Worm (Caenorhabditis elegans) whole organism, young adult: ENCODE data around the gene cdh-1.

Experiments
- C06A6.2 ChIP-seq: fragments of 200-800 bp; sonication (Bioruptor generic); conservative IDR thresholded peaks from 2 replicates; pipeline ENCODE4 v1.3.6; 2022; ENCODE audit warnings: missing genetic modification characterization, missing compliant biosample characterization
- F49E8.2 ChIP-seq: sonication (generic microtip); optimal IDR thresholded peaks from 3 replicates; lab custom pipeline; 2017; ENCODE audit warnings: missing genetic modification characterization, mild to moderate bottlenecking, missing compliant biosample characterization, antibody characterized with exemption, moderate library complexity; ENCODE audit not compliant: insufficient read depth
- bed-1 ChIP-seq: fragments of 200-800 bp; sonication (Bioruptor generic); IDR thresholded peaks from 2 replicates; pipeline ENCODE4 v1.3.6; 2022; ENCODE audit warnings: missing genetic modification reagents, missing genetic modification characterization, missing compliant biosample characterization
- bed-2 ChIP-seq: fragments of 200-800 bp; sonication (Bioruptor generic); IDR thresholded peaks from 2 replicates; pipeline ENCODE4 v1.3.6; 2022; ENCODE audit warnings: missing genetic modification reagents, missing genetic modification characterization, missing compliant biosample characterization
- let-526 ChIP-seq: fragments of 200-800 bp; sonication (Bioruptor generic); IDR thresholded peaks from 2 replicates; pipeline ENCODE4 v1.3.6; 2022; ENCODE audit warnings: missing genetic modification reagents, missing genetic modification characterization, missing compliant biosample characterization
- nfyb-1 ChIP-seq: fragments of 200-800 bp; sonication (Bioruptor generic); IDR thresholded peaks from 2 replicates; pipeline ENCODE4 v1.3.6; 2022; ENCODE audit warnings: missing genetic modification reagents, missing genetic modification characterization, missing compliant biosample characterization
- nhr-90 ChIP-seq: sonication (generic microtip); optimal IDR thresholded peaks from 2 replicates; lab custom pipeline; 2016; ENCODE audit warnings: missing genotype, mild to moderate bottlenecking, missing genetic modification characterization, missing compliant biosample characterization
- snpc-1.3 ChIP-seq: sonication (generic microtip); optimal IDR thresholded peaks from 2 replicates; lab custom pipeline; 2017; ENCODE audit warnings: missing genetic modification characterization, mild to moderate bottlenecking, missing compliant biosample characterization, antibody characterized with exemption, moderate library complexity, missing genotype, missing genetic modification reagents; ENCODE audit not compliant: insufficient read depth
- snpc-4 ChIP-seq, 5 experiments: fragments of 150-350 bp in 1 of 5; sonication (generic microtip) in 4 of 5; optimal IDR thresholded peaks; 2 replicates each; lab custom pipeline; 2014 to 2018; ENCODE audit warnings: missing genetic modification characterization in 5 of 5, missing biosample characterization in 3 of 5, antibody characterized with exemption in 2 of 5, mild to moderate bottlenecking in 2 of 5, missing compliant biosample characterization in 2 of 5, missing genotype in 2 of 5, moderate library complexity in 2 of 5, missing genetic modification reagents in 1 of 5
- unc-62 ChIP-seq: fragments of 150-350 bp; optimal IDR thresholded peaks from 2 replicates; lab custom pipeline; 2014; ENCODE audit warnings: missing biosample characterization, missing genetic modification reagents, missing genetic modification characterization

DNA sequence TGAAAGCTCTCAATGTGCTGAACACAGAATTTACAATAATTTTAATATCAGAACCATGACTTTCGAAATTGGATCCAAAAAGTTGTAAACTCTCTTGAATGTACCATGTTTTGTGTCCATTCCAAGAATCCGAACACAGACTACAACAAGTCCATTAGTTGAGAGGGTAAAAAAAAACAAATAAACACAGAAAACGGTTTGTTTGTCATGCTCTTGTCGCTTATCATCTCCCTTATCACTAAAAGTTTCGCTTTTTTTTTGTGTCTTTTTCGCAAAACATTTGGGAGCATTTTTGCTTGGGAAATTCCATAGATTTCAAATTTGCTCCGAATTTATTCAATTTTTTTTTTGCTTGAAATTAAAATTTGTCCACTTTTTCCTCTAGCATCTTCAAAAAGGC lies 41.2 kb upstream of the cdh-1 start:
- no peak for TF ChIP-seq nhr-90 (tag; lab: Kevin White, UChicago)
- no peak for TF ChIP-seq let-526
- no peak for TF ChIP-seq bed-2 (GFP tag; lab: Robert Waterston, UW)
- no peak for TF ChIP-seq snpc-4 (GFP tag; optimal IDR thresholded peaks at IDR 0.05; lab: Kevin White, UChicago)
- TF ChIP-seq snpc-4 (tag; optimal IDR thresholded peaks at IDR 0.05; lab: Kevin White, UChicago): no peak
- TF ChIP-seq bed-1 (GFP tag; lab: Robert Waterston, UW): no peak
- TF ChIP-seq C06A6.2 (GFP tag; lab: Robert Waterston, UW): no peak
- TF ChIP-seq unc-62 (GFP tag; lab: Kevin White, UChicago): no peak
- TF ChIP-seq F49E8.2: no peak
- TF ChIP-seq snpc-1.3 (tag; lab: Kevin White, UChicago): no peak
- TF ChIP-seq nfyb-1 (GFP tag; lab: Robert Waterston, UW): no peak
